Worm (Caenorhabditis elegans) whole organism, young adult: ENCODE data around the gene T14G12.11.
A peak's percentile ranks its signal among the peaks of the same experiment; 100 is the strongest.

Experiments used
- B0035.1 ChIP-seq: sonication (generic microtip); optimal IDR thresholded peaks from 2 replicates; lab custom pipeline; 2016; ENCODE audit warnings: missing genetic modification characterization, mild to moderate bottlenecking, missing compliant biosample characterization, missing genotype, missing genetic modification reagents
- B0261.1 ChIP-seq: sonication (generic microtip); optimal IDR thresholded peaks from 2 replicates; lab custom pipeline; 2016; ENCODE audit warnings: mild to moderate bottlenecking, missing genetic modification characterization, moderate library complexity, missing compliant biosample characterization
- C17E4.6 ChIP-seq: fragments of 200-800 bp; sonication (Bioruptor generic); IDR thresholded peaks from 2 replicates; pipeline ENCODE4 v1.3.6; 2022; ENCODE audit warnings: missing genetic modification reagents, missing genetic modification characterization, missing compliant biosample characterization
- F39B2.1 ChIP-seq: fragments of 200-800 bp; sonication (Bioruptor generic); IDR thresholded peaks from 2 replicates; pipeline ENCODE4 v1.3.6; 2022; ENCODE audit warnings: missing genetic modification reagents, missing genetic modification characterization, missing compliant biosample characterization
- T07F8.4 ChIP-seq: sonication (generic microtip); optimal IDR thresholded peaks from 2 replicates; lab custom pipeline; 2016; ENCODE audit warnings: mild to moderate bottlenecking, missing genetic modification characterization, moderate library complexity, missing compliant biosample characterization
- T26A5.8 ChIP-seq: sonication (generic microtip); optimal IDR thresholded peaks from 2 replicates; lab custom pipeline; 2016; ENCODE audit warnings: missing genetic modification characterization, missing compliant biosample characterization
- Y53F4B.3 ChIP-seq: fragments of 200-800 bp; sonication (Bioruptor generic); IDR thresholded peaks from 2 replicates; pipeline ENCODE4 v1.3.6; 2022; ENCODE audit warnings: missing genetic modification reagents, missing genetic modification characterization, missing compliant biosample characterization
- Y53G8AR.9 ChIP-seq: fragments of 200-800 bp; sonication (Bioruptor generic); conservative IDR thresholded peaks from 2 replicates; pipeline ENCODE4 v1.3.6; 2022; ENCODE audit warnings: missing genetic modification reagents, missing genetic modification characterization, missing compliant biosample characterization
- Y56A3A.18 ChIP-seq: fragments of 200-800 bp; sonication (Bioruptor generic); IDR thresholded peaks from 2 replicates; pipeline ENCODE4 v1.3.6; 2022; ENCODE audit warnings: missing genetic modification reagents, missing genetic modification characterization, missing compliant biosample characterization
- Y79H2A.3 ChIP-seq: fragments of 200-800 bp; sonication (Bioruptor generic); conservative IDR thresholded peaks from 2 replicates; pipeline ENCODE4 v1.3.6; 2022; ENCODE audit warnings: missing genetic modification reagents, missing genetic modification characterization, missing compliant biosample characterization
- Y95B8A.8 ChIP-seq: fragments of 200-800 bp; sonication (Bioruptor generic); IDR thresholded peaks from 2 replicates; pipeline ENCODE4 v1.3.6; 2022; ENCODE audit warnings: missing genetic modification reagents, missing genetic modification characterization, missing compliant biosample characterization
- ama-1 ChIP-seq, 3 experiments: fragments of 150-350 bp in 1 of 3; sonication (generic microtip) in 2 of 3; optimal IDR thresholded peaks; 2 replicates each; lab custom pipeline; 2014 to 2018; ENCODE audit warnings: missing biosample characterization in 2 of 3, missing genetic modification characterization in 2 of 3, missing genetic modification reagents in 2 of 3
- athp-1 ChIP-seq: sonication (generic microtip); optimal IDR thresholded peaks from 2 replicates; lab custom pipeline; 2017; ENCODE audit warnings: mild to moderate bottlenecking, missing genetic modification characterization, missing compliant biosample characterization
- bed-2 ChIP-seq: fragments of 200-800 bp; sonication (Bioruptor generic); IDR thresholded peaks from 2 replicates; pipeline ENCODE4 v1.3.6; 2022; ENCODE audit warnings: missing genetic modification reagents, missing genetic modification characterization, missing compliant biosample characterization
- cebp-2 ChIP-seq: fragments of 200-800 bp; sonication (Bioruptor generic); IDR thresholded peaks from 2 replicates; pipeline ENCODE4 v1.3.6; 2022; ENCODE audit warnings: missing genetic modification characterization, missing compliant biosample characterization
- ceh-40 ChIP-seq: fragments of 200-800 bp; sonication (Bioruptor generic); IDR thresholded peaks from 2 replicates; pipeline ENCODE4 v1.3.6; 2022; ENCODE audit warnings: missing genetic modification characterization, missing compliant biosample characterization
- ceh-58 ChIP-seq: fragments of 200-800 bp; sonication (Bioruptor generic); IDR thresholded peaks from 2 replicates; pipeline ENCODE4 v1.3.6; 2022; ENCODE audit warnings: missing genetic modification characterization, missing compliant biosample characterization
- chd-7 ChIP-seq: sonication (generic microtip); optimal IDR thresholded peaks from 2 replicates; lab custom pipeline; 2016; ENCODE audit warnings: mild to moderate bottlenecking, missing genetic modification characterization, moderate library complexity, missing compliant biosample characterization
- die-1 ChIP-seq: sonication (generic microtip); optimal IDR thresholded peaks from 2 replicates; lab custom pipeline; 2016; ENCODE audit warnings: missing genotype, mild to moderate bottlenecking, missing genetic modification characterization, missing compliant biosample characterization
- dox-1 ChIP-seq: fragments of 200-800 bp; sonication (Bioruptor generic); IDR thresholded peaks from 2 replicates; pipeline ENCODE4 v1.3.6; 2022; ENCODE audit warnings: missing genetic modification reagents, missing genetic modification characterization, missing compliant biosample characterization
- dpff-1 ChIP-seq: sonication (generic microtip); optimal IDR thresholded peaks from 2 replicates; lab custom pipeline; 2017; ENCODE audit warnings: mild to moderate bottlenecking, missing genetic modification characterization, missing compliant biosample characterization
- him-1 ChIP-seq: sonication (generic microtip); optimal IDR thresholded peaks from 2 replicates; lab custom pipeline; 2016; ENCODE audit warnings: missing genotype, missing genetic modification reagents, missing genetic modification characterization, missing compliant biosample characterization
- lag-1 ChIP-seq: fragments of 200-800 bp; sonication (Bioruptor generic); IDR thresholded peaks from 2 replicates; pipeline ENCODE4 v1.3.6; 2022; ENCODE audit warnings: missing genetic modification reagents, missing genetic modification characterization, missing compliant biosample characterization
- let-526 ChIP-seq: fragments of 200-800 bp; sonication (Bioruptor generic); IDR thresholded peaks from 2 replicates; pipeline ENCODE4 v1.3.6; 2022; ENCODE audit warnings: missing genetic modification reagents, missing genetic modification characterization, missing compliant biosample characterization
- let-607 ChIP-seq, 2 experiments: fragments of 200-800 bp in 1 of 2; sonication (Bioruptor generic) in 1 of 2; sonication (generic microtip) in 1 of 2; optimal IDR thresholded peaks; 2 replicates each; lab custom pipeline; 2016 to 2018; ENCODE audit warnings: mild to moderate bottlenecking in 2 of 2, missing compliant biosample characterization in 2 of 2, missing genetic modification characterization in 2 of 2, moderate library complexity in 2 of 2, missing genotype in 1 of 2
- lin-40 ChIP-seq: sonication (generic microtip); optimal IDR thresholded peaks from 2 replicates; lab custom pipeline; 2016; ENCODE audit warnings: missing genetic modification characterization, mild to moderate bottlenecking, missing compliant biosample characterization, missing genotype, missing genetic modification reagents
- mcd-1 ChIP-seq: fragments of 200-800 bp; sonication (Bioruptor generic); IDR thresholded peaks from 2 replicates; pipeline ENCODE4 v1.3.6; 2022; ENCODE audit warnings: missing genetic modification reagents, missing genetic modification characterization, missing compliant biosample characterization
- mxl-1 ChIP-seq: sonication (generic microtip); optimal IDR thresholded peaks from 2 replicates; lab custom pipeline; 2016; ENCODE audit warnings: missing genetic modification characterization, missing compliant biosample characterization
- nfya-1 ChIP-seq: sonication (generic microtip); optimal IDR thresholded peaks from 2 replicates; lab custom pipeline; 2017; ENCODE audit warnings: antibody characterized with exemption, missing compliant biosample characterization, missing genetic modification characterization, borderline replicate concordance; ENCODE audit not compliant: insufficient read depth
- nhr-27 ChIP-seq: fragments of 200-800 bp; sonication (Bioruptor generic); optimal IDR thresholded peaks from 2 replicates; lab custom pipeline; 2018; ENCODE audit warnings: mild to moderate bottlenecking, missing genetic modification characterization, moderate library complexity, missing compliant biosample characterization
- rcor-1 ChIP-seq: fragments of 200-800 bp; sonication (Bioruptor generic); IDR thresholded peaks from 2 replicates; pipeline ENCODE4 v1.3.6; 2022; ENCODE audit warnings: missing genetic modification reagents, missing genetic modification characterization, missing compliant biosample characterization
- repo-1 ChIP-seq: sonication (generic microtip); optimal IDR thresholded peaks from 2 replicates; lab custom pipeline; 2017; ENCODE audit warnings: mild to moderate bottlenecking, missing genetic modification characterization, missing compliant biosample characterization
- snpc-1.1 ChIP-seq: sonication (generic microtip); optimal IDR thresholded peaks from 2 replicates; lab custom pipeline; 2017; ENCODE audit warnings: missing genetic modification characterization, mild to moderate bottlenecking, missing compliant biosample characterization, antibody characterized with exemption, moderate library complexity, missing genotype, missing genetic modification reagents; ENCODE audit not compliant: insufficient read depth
- snpc-3.4 ChIP-seq: sonication (generic microtip); optimal IDR thresholded peaks from 2 replicates; lab custom pipeline; 2017; ENCODE audit warnings: missing genetic modification characterization, mild to moderate bottlenecking, missing compliant biosample characterization, antibody characterized with exemption, moderate library complexity, missing genotype, missing genetic modification reagents
- snpc-4 ChIP-seq, 5 experiments: fragments of 150-350 bp in 1 of 5; sonication (generic microtip) in 4 of 5; optimal IDR thresholded peaks; 2 replicates each; lab custom pipeline; 2014 to 2018; ENCODE audit warnings: missing genetic modification characterization in 5 of 5, missing biosample characterization in 3 of 5, antibody characterized with exemption in 2 of 5, mild to moderate bottlenecking in 2 of 5, missing compliant biosample characterization in 2 of 5, missing genotype in 2 of 5, moderate library complexity in 2 of 5, missing genetic modification reagents in 1 of 5
- somi-1 ChIP-seq: fragments of 200-800 bp; sonication (Bioruptor generic); optimal IDR thresholded peaks from 2 replicates; lab custom pipeline; 2018; ENCODE audit warnings: mild to moderate bottlenecking, missing genetic modification characterization, missing compliant biosample characterization
- tbp1 ChIP-seq: fragments of 200-800 bp; sonication (Bioruptor generic); optimal IDR thresholded peaks from 2 replicates; lab custom pipeline; 2018; ENCODE audit warnings: mild to moderate bottlenecking, missing genetic modification characterization, missing compliant biosample characterization
- unc-130 ChIP-seq: sonication (generic microtip); optimal IDR thresholded peaks from 2 replicates; lab custom pipeline; 2016; ENCODE audit warnings: missing genetic modification reagents, missing genetic modification characterization, missing compliant biosample characterization
- unc-62 ChIP-seq: fragments of 150-350 bp; optimal IDR thresholded peaks from 2 replicates; lab custom pipeline; 2014; ENCODE audit warnings: missing biosample characterization, missing genetic modification reagents, missing genetic modification characterization
- ztf-25 ChIP-seq: fragments of 200-800 bp; sonication (Bioruptor generic); IDR thresholded peaks from 2 replicates; pipeline ENCODE4 v1.3.6; 2022; ENCODE audit warnings: missing genetic modification reagents, missing genetic modification characterization, missing compliant biosample characterization
- ztf-26 ChIP-seq: sonication (generic microtip); optimal IDR thresholded peaks from 2 replicates; lab custom pipeline; 2017; ENCODE audit warnings: missing genetic modification characterization, missing compliant biosample characterization

The T14G12.11 gene

ce11 chrX:3793389-3793788, 31.0 kb upstream of the T14G12.11 start (continued):
- TF ChIP-seq Y56A3A.18 (GFP tag; lab: Robert Waterston, UW) (peak; percentile 85), Y53F4B.3 (GFP tag; lab: Robert Waterston, UW) (peak; percentile 41), Y95B8A.8 (GFP tag; lab: Robert Waterston, UW) (0 out of 2 replicates have a peak, but pooled peaks have one; percentile 34), athp-1 (peak; percentile 32), ama-1 (optimal IDR thresholded peaks at IDR 0.05; lab: Kevin White, UChicago) (no peak), ama-1 (GFP tag; optimal IDR thresholded peaks at IDR 0.05; lab: Kevin White, UChicago) (peak in 1 of 2 experiments; percentile 33), unc-130 (peak; percentile 16), nfya-1 (no peak), ceh-58 (GFP tag; lab: Robert Waterston, UW) (no peak), somi-1 (GFP tag; lab: Kevin White, UChicago) (no peak), C17E4.6 (GFP tag; lab: Robert Waterston, UW) (no peak), die-1 (tag; lab: Kevin White, UChicago) (peak; percentile 83), cebp-2 (GFP tag; lab: Robert Waterston, UW) (peak; percentile 82; the same call in 1 of the 2 replicates), rcor-1 (GFP tag; lab: Robert Waterston, UW) (peak; percentile 77), dox-1 (GFP tag; lab: Robert Waterston, UW) (peak; percentile 82), repo-1 (tag; lab: Kevin White, UChicago) (no peak), ztf-25 (GFP tag; lab: Robert Waterston, UW) (peak; percentile 84; the same call in 1 of the 2 replicates), him-1 (tag; lab: Kevin White, UChicago) (peak; percentile 91), dpff-1 (tag; lab: Kevin White, UChicago) (no peak), tbp1 (GFP tag; lab: Kevin White, UChicago) (peak; percentile 89), let-526 (0 out of 2 replicates have a peak, but pooled peaks have one; percentile 41), ztf-26 (tag; lab: Kevin White, UChicago) (peak; percentile 20), mcd-1 (GFP tag; lab: Robert Waterston, UW) (peak; percentile 29; the same call in 1 of the 2 replicates), lin-40 (tag; lab: Kevin White, UChicago) (peak; percentile 25), let-607 (tag; optimal IDR thresholded peaks at IDR 0.05; lab: Kevin White, UChicago) (peak in 1 of 2 experiments; percentile 34), B0035.1 (tag; lab: Kevin White, UChicago) (peak; percentile 22), T07F8.4 (tag; lab: Kevin White, UChicago) (peak; percentile 72), T26A5.8 (tag; lab: Kevin White, UChicago) (peak; percentile 51), snpc-3.4 (tag; lab: Kevin White, UChicago) (peak; percentile 69), lag-1 (no peak), snpc-4 (GFP tag; optimal IDR thresholded peaks at IDR 0.05; lab: Kevin White, UChicago) (peak; percentile 73), snpc-4 (tag; optimal IDR thresholded peaks at IDR 0.05; lab: Kevin White, UChicago) (peak in 3 of 4 experiments; percentile 59 to 80 (median 70)), chd-7 (tag; lab: Kevin White, UChicago) (peak; percentile 21), unc-62 (GFP tag; lab: Kevin White, UChicago) (no peak), B0261.1 (tag; lab: Kevin White, UChicago) (peak; percentile 77), snpc-1.1 (tag; lab: Kevin White, UChicago) (peak; percentile 4), F39B2.1 (0 out of 2 replicates have a peak, but pooled peaks have one; percentile 31), Y79H2A.3 (GFP tag; lab: Robert Waterston, UW) (peak; percentile 49; the same call in 1 of the 2 replicates), nhr-27 (tag; lab: Kevin White, UChicago) (no peak), Y53G8AR.9 (GFP tag; lab: Robert Waterston, UW) (0 out of 2 replicates have a peak, but pooled peaks have one; percentile 29), bed-2 (GFP tag; lab: Robert Waterston, UW) (no peak), ceh-40 (GFP tag; lab: Robert Waterston, UW) (no peak), mxl-1 (peak; percentile 51)
- TF ChIP-seq, all 124 proteins: peak for 60
